Worm (Caenorhabditis elegans) whole organism, midembryonic: ENCODE data around the gene W02F12.8.

ENCODE experiments used
- klf-2 ChIP-seq: fragments of 200-800 bp; sonication (Bioruptor generic); conservative IDR thresholded peaks from 2 replicates; pipeline ENCODE4 v1.3.6; 2022; ENCODE audit warnings: missing genetic modification reagents, missing genetic modification characterization, missing compliant biosample characterization
- med-1 ChIP-seq: sonication (generic microtip); optimal IDR thresholded peaks from 2 replicates; lab custom pipeline; 2017; ENCODE audit warnings: missing genetic modification characterization, mild to moderate bottlenecking, missing compliant biosample characterization, antibody characterized with exemption, missing genetic modification reagents; ENCODE audit not compliant: insufficient read depth
- ref-1 ChIP-seq: fragments of 200-800 bp; sonication (Bioruptor generic); conservative IDR thresholded peaks from 2 replicates; pipeline ENCODE4 v1.3.6; 2022; ENCODE audit warnings: missing genetic modification reagents, missing genetic modification characterization, missing compliant biosample characterization
- tab-1 ChIP-seq: fragments of 200-800 bp; sonication (Bioruptor generic); IDR thresholded peaks from 2 replicates; pipeline ENCODE4 v1.3.6; 2022; ENCODE audit warnings: missing genetic modification characterization, missing compliant biosample characterization

DNA sequence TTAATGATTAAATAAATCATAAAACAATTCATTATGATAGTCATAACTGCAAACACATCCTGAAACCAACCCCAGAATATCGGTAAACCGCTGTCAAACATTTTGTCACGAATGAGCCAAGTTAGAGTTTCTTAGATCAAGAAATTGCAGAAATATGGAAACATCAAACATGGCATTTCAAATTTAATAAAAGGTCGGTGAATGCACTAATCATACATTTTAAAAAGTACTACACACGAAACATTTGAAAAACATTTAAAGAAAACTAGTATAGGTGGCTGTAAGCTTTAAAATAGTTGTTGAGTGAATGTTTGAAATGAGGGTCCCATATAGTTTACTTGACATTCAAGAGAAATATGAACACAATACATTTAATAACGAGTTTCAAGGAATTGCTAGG lies 25.8 kb downstream of the W02F12.8 start, which contains the start of gene str-180:
- TF ChIP-seq ref-1 (no peak), klf-2 (GFP tag; lab: Robert Waterston, UW) (no peak), med-1 (GFP tag; lab: Kevin White, UChicago) (no peak), tab-1 (GFP tag; lab: Robert Waterston, UW) (no peak)
